Fruit fly (Drosophila melanogaster) whole organism, prepupa: ENCODE data around the gene CG14247.

Experiments used
- CG11294 ChIP-seq: fragments of 200-800 bp; sonication (Bioruptor generic); IDR thresholded peaks from 2 replicates; pipeline ENCODE4 v1.3.6; 2022; ENCODE audit warnings: missing biosample characterization, missing genetic modification characterization
- CG34406 ChIP-seq: fragments of 200-800 bp; sonication (Bioruptor generic); optimal IDR thresholded peaks from 3 replicates; lab custom pipeline; 2016; ENCODE audit warnings: missing biosample characterization, missing genetic modification characterization
- CG6808 ChIP-seq: fragments of 200-800 bp; sonication (Bioruptor generic); optimal IDR thresholded peaks from 3 replicates; lab custom pipeline; 2017; ENCODE audit warnings: missing biosample characterization, missing genetic modification characterization, mild to moderate bottlenecking, moderate library complexity, missing genetic modification reagents
- Ets21C ChIP-seq: fragments of 200-800 bp; sonication (Bioruptor generic); optimal IDR thresholded peaks from 3 replicates; lab custom pipeline; 2016; ENCODE audit warnings: missing biosample characterization, missing genetic modification characterization
- Gug ChIP-seq: fragments of 200-800 bp; sonication (Bioruptor generic); IDR thresholded peaks from 2 replicates; pipeline ENCODE4 v1.3.6; 2022; ENCODE audit warnings: missing biosample characterization, missing genetic modification characterization
- Sox102F ChIP-seq: fragments of 200-800 bp; sonication (Bioruptor generic); optimal IDR thresholded peaks from 2 replicates; lab custom pipeline; 2016; ENCODE audit warnings: missing biosample characterization, mild to moderate bottlenecking, missing genetic modification characterization
- acj6 ChIP-seq: fragments of 200-800 bp; sonication (Bioruptor generic); optimal IDR thresholded peaks from 3 replicates; lab custom pipeline; 2016; ENCODE audit warnings: missing biosample characterization, missing genetic modification characterization
- eg ChIP-seq: fragments of 200-800 bp; sonication (Bioruptor generic); IDR thresholded peaks from 3 replicates; pipeline ENCODE4 v1.3.6; 2022; ENCODE audit warnings: missing biosample characterization, missing genetic modification characterization
- fd85E ChIP-seq: fragments of 200-800 bp; sonication (Bioruptor generic); optimal IDR thresholded peaks from 3 replicates; lab custom pipeline; 2016; ENCODE audit warnings: missing biosample characterization, missing genetic modification characterization
- fkh ChIP-seq: fragments of 200-800 bp; sonication (Bioruptor generic); optimal IDR thresholded peaks from 3 replicates; lab custom pipeline; 2017; ENCODE audit warnings: missing biosample characterization, mild to moderate bottlenecking, missing genetic modification characterization, moderate library complexity
- pdm3 ChIP-seq: fragments of 200-800 bp; sonication (Bioruptor generic); optimal IDR thresholded peaks from 3 replicates; lab custom pipeline; 2016; ENCODE audit warnings: missing biosample characterization, missing genetic modification characterization
- svp ChIP-seq: fragments of 200-800 bp; sonication (Bioruptor generic); peaks from one replicate; lab custom pipeline; 2016; ENCODE audit warnings: missing biosample characterization, missing genetic modification characterization
- topi ChIP-seq: fragments of 200-800 bp; sonication (Bioruptor generic); optimal IDR thresholded peaks from 3 replicates; lab custom pipeline; 2016; ENCODE audit warnings: missing biosample characterization, missing genetic modification characterization

- TF ChIP-seq Gug (no peak), fkh (GFP tag; lab: Kevin White, UChicago) (no peak), eg (GFP tag; lab: Robert Waterston, UW) (no peak), topi (GFP tag; lab: Kevin White, UChicago) (no peak), pdm3 (GFP tag; lab: Kevin White, UChicago) (no peak), acj6 (GFP tag; lab: Kevin White, UChicago) (no peak), CG11294 (no peak), CG6808 (GFP tag; lab: Kevin White, UChicago) (no peak), Sox102F (GFP tag; lab: Kevin White, UChicago) (no peak), svp (no peak), CG34406 (GFP tag; lab: Kevin White, UChicago) (no peak), Ets21C (GFP tag; lab: Kevin White, UChicago) (no peak), fd85E (GFP tag; lab: Kevin White, UChicago) (no peak)
Observed at dm6 chr3R:26717864-26718263, 19.5 kb upstream of the CG14247 start, which contains the start of gene Yif1.
